Worm (Caenorhabditis elegans) whole organism, L4 larva: Measurements from ENCODE around the gene gid-7.

Experiments used
- D1046.2 ChIP-seq: fragments of 200-800 bp; sonication (Bioruptor generic); IDR thresholded peaks from 2 replicates; pipeline ENCODE4 v1.3.6; 2022; ENCODE audit warnings: missing genetic modification characterization, missing compliant biosample characterization
- F37D6.2 ChIP-seq: sonication (generic microtip); optimal IDR thresholded peaks from 2 replicates; lab custom pipeline; 2016; ENCODE audit warnings: mild to moderate bottlenecking, missing genetic modification characterization, missing compliant biosample characterization
- R02D3.7 ChIP-seq: fragments of 150-350 bp; sonication (generic microtip); optimal IDR thresholded peaks from 3 replicates; lab custom pipeline; 2014; ENCODE audit warnings: missing biosample characterization, missing genetic modification characterization
- Y105C5A.15 ChIP-seq: fragments of 200-800 bp; sonication (Bioruptor generic); IDR thresholded peaks from 2 replicates; pipeline ENCODE4 v1.3.6; 2022; ENCODE audit warnings: missing genetic modification characterization, missing compliant biosample characterization
- ZK337.2 ChIP-seq: fragments of 200-800 bp; sonication (Bioruptor generic); IDR thresholded peaks from 2 replicates; pipeline ENCODE4 v1.3.6; 2022; ENCODE audit warnings: missing genetic modification reagents, missing genetic modification characterization, missing compliant biosample characterization
- aha-1 ChIP-seq: fragments of 150-350 bp; peaks from one replicate; lab custom pipeline; 2014; ENCODE audit warnings: missing biosample characterization, missing genetic modification characterization
- ama-1 ChIP-seq: fragments of 150-350 bp; optimal IDR thresholded peaks from 2 replicates; lab custom pipeline; 2014; ENCODE audit warnings: inconsistent platforms, mixed read lengths
- ceh-20 ChIP-seq: fragments of 200-800 bp; sonication (Bioruptor generic); IDR thresholded peaks from 2 replicates; pipeline ENCODE4 v1.3.6; 2022; ENCODE audit warnings: missing genetic modification reagents, missing genetic modification characterization, missing compliant biosample characterization
- ceh-82 ChIP-seq: sonication (generic microtip); optimal IDR thresholded peaks from 2 replicates; lab custom pipeline; 2017; ENCODE audit warnings: missing biosample characterization, missing genetic modification characterization
- ces-1 ChIP-seq: fragments of 150-350 bp; sonication (generic microtip); optimal IDR thresholded peaks from 4 replicates; lab custom pipeline; 2014; ENCODE audit warnings: missing biosample characterization, missing genetic modification reagents, missing genetic modification characterization
- daf-12 ChIP-seq: fragments of 150-350 bp; optimal IDR thresholded peaks from 2 replicates; lab custom pipeline; 2014; ENCODE audit warnings: missing biosample characterization, missing genetic modification reagents, missing genetic modification characterization
- daf-8 ChIP-seq: fragments of 200-800 bp; sonication (Bioruptor generic); IDR thresholded peaks from 2 replicates; pipeline ENCODE4 v1.3.6; 2022; ENCODE audit warnings: missing genetic modification characterization, missing compliant biosample characterization
- dmd-6 ChIP-seq: fragments of 200-800 bp; sonication (Bioruptor generic); IDR thresholded peaks from 2 replicates; pipeline ENCODE4 v1.3.6; 2022; ENCODE audit warnings: missing genetic modification reagents, missing genetic modification characterization, missing compliant biosample characterization
- dpl-1 ChIP-seq: fragments of 150-350 bp; optimal IDR thresholded peaks from 2 replicates; lab custom pipeline; 2014; ENCODE audit warnings: missing biosample characterization, missing genetic modification reagents, missing genetic modification characterization
- fos-1 ChIP-seq: fragments of 150-350 bp; optimal IDR thresholded peaks from 2 replicates; lab custom pipeline; 2014; ENCODE audit warnings: missing biosample characterization, missing genetic modification characterization
- gei-8 ChIP-seq: fragments of 200-800 bp; sonication (Bioruptor generic); optimal IDR thresholded peaks from 2 replicates; lab custom pipeline; 2018; ENCODE audit warnings: mild to moderate bottlenecking, missing genetic modification characterization, missing compliant biosample characterization
- hlh-11 ChIP-seq: fragments of 200-800 bp; sonication (Bioruptor generic); optimal IDR thresholded peaks from 2 replicates; lab custom pipeline; 2018; ENCODE audit warnings: mild to moderate bottlenecking, missing genetic modification characterization, missing compliant biosample characterization
- hlh-30 ChIP-seq: sonication (generic microtip); optimal IDR thresholded peaks from 2 replicates; lab custom pipeline; 2017; ENCODE audit warnings: antibody characterized with exemption, mild to moderate bottlenecking, missing genetic modification characterization, missing compliant biosample characterization; ENCODE audit not compliant: insufficient read depth
- lin-1 ChIP-seq: fragments of 200-800 bp; sonication (Bioruptor generic); IDR thresholded peaks from 2 replicates; pipeline ENCODE4 v1.3.6; 2022; ENCODE audit warnings: missing genetic modification reagents, missing genetic modification characterization, missing compliant biosample characterization
- lin-29 ChIP-seq: fragments of 200-800 bp; sonication (Bioruptor generic); IDR thresholded peaks from 2 replicates; pipeline ENCODE4 v1.3.6; 2022; ENCODE audit warnings: missing genetic modification reagents, missing genetic modification characterization, missing compliant biosample characterization
- lin-38 ChIP-seq: fragments of 200-800 bp; sonication (Bioruptor generic); IDR thresholded peaks from 2 replicates; pipeline ENCODE4 v1.3.6; 2022; ENCODE audit warnings: missing genetic modification reagents, missing genetic modification characterization, missing compliant biosample characterization
- lin-39 ChIP-seq: fragments of 150-350 bp; optimal IDR thresholded peaks from 2 replicates; lab custom pipeline; 2014; ENCODE audit warnings: missing biosample characterization, missing genetic modification reagents, missing genetic modification characterization
- lir-3 ChIP-seq: sonication (generic microtip); optimal IDR thresholded peaks from 2 replicates; lab custom pipeline; 2016; ENCODE audit warnings: mild to moderate bottlenecking, missing genetic modification characterization, missing compliant biosample characterization
- lsy-2 ChIP-seq, 2 experiments: fragments of 150-350 bp in 1 of 2; sonication (generic microtip) in 1 of 2; optimal IDR thresholded peaks; 2 replicates each; lab custom pipeline; 2014 to 2017; ENCODE audit warnings: missing biosample characterization in 2 of 2, missing genetic modification characterization in 2 of 2
- madf-9 ChIP-seq: fragments of 200-800 bp; sonication (Bioruptor generic); conservative IDR thresholded peaks from 2 replicates; pipeline ENCODE4 v1.3.6; 2022; ENCODE audit warnings: missing genetic modification reagents, missing genetic modification characterization, missing compliant biosample characterization
- mdl-1 ChIP-seq, 2 experiments: fragments of 150-350 bp in 1 of 2; sonication (generic microtip) in 1 of 2; optimal IDR thresholded peaks; 2 replicates each; lab custom pipeline; 2014 to 2017; ENCODE audit warnings: missing biosample characterization in 2 of 2, missing genetic modification characterization in 2 of 2
- mxl-2 ChIP-seq: fragments of 200-800 bp; sonication (Bioruptor generic); conservative IDR thresholded peaks from 2 replicates; pipeline ENCODE4 v1.3.6; 2022; ENCODE audit warnings: missing genetic modification reagents, missing genetic modification characterization, missing compliant biosample characterization
- nhr-237 ChIP-seq: sonication (generic microtip); optimal IDR thresholded peaks from 2 replicates; lab custom pipeline; 2017; ENCODE audit warnings: missing biosample characterization, missing genetic modification characterization
- nhr-28 ChIP-seq: fragments of 150-350 bp; optimal IDR thresholded peaks from 2 replicates; lab custom pipeline; 2014; ENCODE audit warnings: missing biosample characterization, missing genetic modification characterization
- pha-4 ChIP-seq, 2 experiments: fragments of 150-350 bp in 1 of 2; fragments of 200-800 bp in 1 of 2; sonication (Bioruptor generic) in 1 of 2; IDR thresholded peaks in 1 of 2; optimal IDR thresholded peaks in 1 of 2; 2 replicates each; pipeline versions ENCODE4 v1.3.6 to Lab custom; 2014 to 2022; ENCODE audit warnings: missing genetic modification characterization in 2 of 2, missing genetic modification reagents in 2 of 2, missing biosample characterization in 1 of 2, missing compliant biosample characterization in 1 of 2
- rbr-2 ChIP-seq: sonication (generic microtip); optimal IDR thresholded peaks from 2 replicates; lab custom pipeline; 2016; ENCODE audit warnings: missing genotype, missing genetic modification characterization, missing compliant biosample characterization
- saeg-2 ChIP-seq: fragments of 200-800 bp; sonication (Bioruptor generic); IDR thresholded peaks from 2 replicates; pipeline ENCODE4 v1.3.6; 2022; ENCODE audit warnings: missing genetic modification reagents, missing genetic modification characterization, missing compliant biosample characterization
- sdz-12 ChIP-seq: fragments of 200-800 bp; sonication (Bioruptor generic); optimal IDR thresholded peaks from 2 replicates; lab custom pipeline; 2018; ENCODE audit warnings: mild to moderate bottlenecking, missing genetic modification characterization, missing compliant biosample characterization
- set-16 ChIP-seq: fragments of 200-800 bp; sonication (Bioruptor generic); IDR thresholded peaks from 2 replicates; pipeline ENCODE4 v1.3.6; 2022; ENCODE audit warnings: missing genetic modification reagents, missing genetic modification characterization, missing compliant biosample characterization
- snpc-4 ChIP-seq: fragments of 150-350 bp; optimal IDR thresholded peaks from 2 replicates; lab custom pipeline; 2014; ENCODE audit warnings: missing biosample characterization, missing genetic modification characterization
- tag-97 ChIP-seq: fragments of 200-800 bp; sonication (Bioruptor generic); IDR thresholded peaks from 2 replicates; pipeline ENCODE4 v1.3.6; 2022; ENCODE audit warnings: missing genetic modification characterization, missing compliant biosample characterization
- unc-130 ChIP-seq: sonication (generic microtip); optimal IDR thresholded peaks from 2 replicates; lab custom pipeline; 2016; ENCODE audit warnings: missing genetic modification reagents, missing genetic modification characterization, missing compliant biosample characterization
- unc-62 ChIP-seq, 3 experiments: fragments of 150-350 bp in 1 of 3; sonication (generic microtip); optimal IDR thresholded peaks in 2 of 3; peaks in 1 of 3; 1 replicate in 1 of 3; 2 replicates in 2 of 3; lab custom pipeline; 2014 to 2017; ENCODE audit warnings: missing biosample characterization in 3 of 3, missing genetic modification characterization in 3 of 3, missing genetic modification reagents in 3 of 3, missing genotype in 1 of 3
- vab-7 ChIP-seq: fragments of 200-800 bp; sonication (Bioruptor generic); IDR thresholded peaks from 2 replicates; pipeline ENCODE4 v1.3.6; 2022; ENCODE audit warnings: missing genetic modification reagents, missing genetic modification characterization, missing compliant biosample characterization
- zfp-2 ChIP-seq: sonication (generic microtip); optimal IDR thresholded peaks from 2 replicates; lab custom pipeline; 2016; ENCODE audit warnings: mild to moderate bottlenecking, missing genetic modification characterization, missing compliant biosample characterization
- zip-2 ChIP-seq: fragments of 150-350 bp; optimal IDR thresholded peaks from 2 replicates; lab custom pipeline; 2014; ENCODE audit warnings: missing biosample characterization, missing genetic modification characterization

gid-7 gene

DNA sequence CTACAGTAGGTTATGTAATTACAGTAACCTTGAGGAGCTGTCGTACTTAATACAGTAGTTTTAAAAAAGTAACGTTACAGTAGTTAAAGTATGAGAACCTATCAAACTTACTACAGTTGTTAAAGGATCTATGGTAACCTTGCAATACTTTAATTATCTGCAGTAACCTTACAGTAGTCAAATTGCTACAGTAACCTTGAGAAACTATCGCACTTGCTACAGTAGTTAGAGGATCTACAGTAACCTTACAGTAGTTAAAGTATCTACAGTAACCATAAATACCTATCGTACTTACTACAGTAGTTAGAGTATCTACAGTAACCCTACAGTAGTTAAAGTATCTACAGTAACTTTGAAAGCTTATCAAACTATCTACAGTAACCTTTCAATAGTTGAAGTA, 45.3 kb downstream of the gid-7 start:
- TF ChIP-seq unc-62 (GFP tag; optimal IDR thresholded peaks at IDR 0.05 in 1 of 2; lab: Kevin White, UChicago) = peak in 1 of 2 experiments; percentile 91
- TF ChIP-seq unc-62 (tag; optimal IDR thresholded peaks at IDR 0.05; lab: Kevin White, UChicago) = no peak
- no peak for TF ChIP-seq zfp-2 (tag; lab: Kevin White, UChicago)
- TF ChIP-seq rbr-2 = no peak
- no peak for TF ChIP-seq lir-3
- 0 out of 2 replicates have a peak, but pooled peaks have one; percentile 3 for TF ChIP-seq lin-38 (GFP tag; lab: Robert Waterston, UW)

DNA sequence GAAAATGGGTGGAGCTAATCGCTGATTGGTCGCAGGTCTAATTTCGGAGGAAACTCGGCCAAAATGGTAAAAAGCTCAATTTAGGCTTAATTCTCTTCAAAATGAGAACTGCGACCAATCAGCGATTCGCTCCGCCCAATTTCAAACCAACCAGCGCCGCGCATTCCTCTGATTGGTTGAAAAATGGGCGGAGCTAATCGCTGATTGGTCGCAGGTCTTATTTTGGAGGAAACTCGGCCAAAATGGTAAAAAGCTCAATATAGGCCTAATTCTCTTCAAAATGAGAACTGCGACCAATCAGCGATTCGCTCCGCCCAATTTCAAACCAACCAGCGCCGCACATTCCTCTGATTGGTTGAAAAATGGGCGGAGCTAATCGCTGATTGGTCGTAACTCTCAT, 49.3 kb downstream of the gid-7 start:
- 0 out of 2 replicates have a peak, but pooled peaks have one; percentile 23 for TF ChIP-seq D1046.2 (GFP tag; lab: Robert Waterston, UW)

DNA sequence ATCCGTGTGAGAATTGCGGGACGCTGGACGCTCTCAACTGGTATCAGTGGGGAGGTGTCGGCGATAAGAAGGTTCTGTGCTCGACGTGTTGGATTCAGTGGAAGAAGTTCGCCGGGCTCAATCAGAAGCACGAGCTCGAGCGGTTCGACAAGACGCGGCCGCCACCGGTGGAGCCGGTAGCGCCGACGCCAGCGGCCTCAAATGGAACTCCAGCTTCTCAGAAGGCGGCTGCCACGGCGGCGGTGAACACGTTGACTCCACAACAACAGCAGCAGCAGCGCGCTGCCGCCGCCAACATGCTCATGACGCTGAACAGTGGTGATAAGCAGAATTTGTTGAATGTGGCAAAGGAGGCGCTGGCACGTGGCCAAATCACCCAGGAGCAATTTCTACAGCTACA, 50.0 kb downstream of the gid-7 start:
- no peak for TF ChIP-seq nhr-237 (tag; lab: Kevin White, UChicago)
- TF ChIP-seq saeg-2 (GFP tag; lab: Robert Waterston, UW) = 0 out of 2 replicates have a peak, but pooled peaks have one; percentile 11
- no peak for TF ChIP-seq nhr-28
- peak; percentile 95 for TF ChIP-seq set-16 (GFP tag; lab: Robert Waterston, UW)
- 0 out of 2 replicates have a peak, but pooled peaks have one; percentile 15 for TF ChIP-seq D1046.2 (GFP tag; lab: Robert Waterston, UW)

DNA sequence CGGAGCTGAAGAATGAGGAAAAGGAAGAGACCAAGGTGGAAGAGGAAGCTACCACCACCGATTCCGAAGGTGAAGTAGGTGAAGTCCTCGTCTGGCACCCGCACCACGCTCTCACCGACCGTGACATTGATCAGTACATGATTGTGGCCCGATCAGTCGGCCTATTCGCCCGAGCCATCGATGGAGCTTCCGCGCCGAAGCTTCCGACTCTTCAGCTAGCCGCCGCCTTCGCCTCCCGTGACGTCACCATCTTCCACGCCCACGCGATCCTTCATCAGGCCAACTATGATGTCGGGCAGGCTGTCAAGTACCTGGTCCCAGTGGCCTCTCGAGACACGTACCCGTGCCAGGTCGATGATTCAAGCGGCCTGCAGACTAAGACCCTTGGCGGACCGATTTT, 50.7 kb downstream of the gid-7 start:
- TF ChIP-seq set-16 (GFP tag; lab: Robert Waterston, UW) (peak; percentile 83), saeg-2 (GFP tag; lab: Robert Waterston, UW) (no peak), R02D3.7 (tag; lab: Kevin White, UChicago) (no peak), ceh-20 (GFP tag; lab: Robert Waterston, UW) (no peak), aha-1 (peak; percentile 70), tag-97 (GFP tag; lab: Robert Waterston, UW) (no peak), ceh-82 (tag; lab: Kevin White, UChicago) (no peak), Y105C5A.15 (no peak), sdz-12 (GFP tag; lab: Kevin White, UChicago) (no peak), lsy-2 (tag; optimal IDR thresholded peaks at IDR 0.05; lab: Kevin White, UChicago) (no peak), fos-1 (no peak)

DNA sequence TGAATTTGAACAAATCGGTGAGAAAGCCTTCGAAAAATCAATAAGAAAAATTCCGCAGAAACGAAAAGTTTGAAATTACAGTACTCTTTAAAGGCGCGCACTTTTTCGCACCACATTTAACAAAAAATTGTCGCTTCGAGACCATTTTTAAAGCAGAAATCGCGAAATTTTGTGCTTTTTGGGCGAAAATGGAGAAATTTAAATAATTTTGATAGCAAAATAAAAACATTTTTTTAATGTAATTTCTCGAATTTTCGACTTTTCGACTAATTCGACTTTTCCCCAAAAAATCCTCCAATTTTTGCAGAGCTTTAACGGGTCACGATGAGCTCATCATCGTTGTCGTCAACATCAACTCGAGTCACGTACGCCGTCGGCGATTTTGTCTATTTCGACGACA, 52.2 kb downstream of the gid-7 start, which contains the start of gene lin-40:
Gene lin-40 (plus strand): TSS at position 301 of the 400 bp plus-strand sequence.
- TF ChIP-seq ZK337.2 (no peak), hlh-30 (tag; lab: Kevin White, UChicago) (no peak), hlh-11 (tag; lab: Kevin White, UChicago) (no peak), lin-29 (GFP tag; lab: Robert Waterston, UW) (no peak), lin-39 (tag; lab: Kevin White, UChicago) (no peak), lin-1 (GFP tag; lab: Robert Waterston, UW) (no peak), mdl-1 (tag; optimal IDR thresholded peaks at IDR 0.05; lab: Kevin White, UChicago) (no peak), gei-8 (no peak), snpc-4 (tag; lab: Kevin White, UChicago) (no peak), ceh-82 (tag; lab: Kevin White, UChicago) (no peak), unc-130 (GFP tag; lab: Kevin White, UChicago) (no peak), aha-1 (no peak), dpl-1 (GFP tag; lab: Kevin White, UChicago) (no peak)

DNA sequence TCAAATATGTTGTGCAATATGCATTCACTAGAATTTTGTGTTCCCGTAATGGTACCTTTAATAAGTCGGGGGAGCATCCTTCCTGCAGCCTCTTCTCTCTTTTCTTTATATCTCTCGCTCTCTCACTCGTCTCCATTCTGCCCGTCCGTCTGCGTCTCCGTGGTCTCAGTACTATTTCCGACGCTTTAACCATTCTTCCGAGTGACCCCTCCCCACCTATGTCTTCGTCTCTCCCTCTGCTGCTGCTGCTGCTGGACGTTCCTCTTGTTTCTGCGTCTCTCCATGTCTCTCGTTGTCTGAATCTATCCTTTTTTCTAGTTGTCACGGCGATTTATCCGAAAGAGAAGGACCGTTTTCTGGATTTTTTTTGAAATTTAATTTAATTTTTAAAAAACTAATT, 53.0 kb downstream of the gid-7 start:
- peak; percentile 34 for TF ChIP-seq nhr-28
- TF ChIP-seq madf-9 (GFP tag; lab: Robert Waterston, UW) = no peak
- TF ChIP-seq ama-1 (lab: Kevin White, UChicago) = no peak
- no peak for TF ChIP-seq ces-1 (GFP tag; lab: Kevin White, UChicago)
- TF ChIP-seq gei-8 = no peak
- TF ChIP-seq F37D6.2 (tag; lab: Kevin White, UChicago) = peak; percentile 8
- no peak for TF ChIP-seq daf-8 (GFP tag; lab: Robert Waterston, UW)
- no peak for TF ChIP-seq zip-2
- TF ChIP-seq dmd-6 = peak; percentile 62
- TF ChIP-seq fos-1 = no peak
- TF ChIP-seq pha-4 (GFP tag; IDR thresholded peaks at IDR 0.05; lab: Robert Waterston, UW) = peak; percentile 68; the same call in 1 of the 2 replicates
- TF ChIP-seq pha-4 (tag; optimal IDR thresholded peaks at IDR 0.05; lab: Kevin White, UChicago) = no peak
- no peak for TF ChIP-seq D1046.2 (GFP tag; lab: Robert Waterston, UW)
- TF ChIP-seq sdz-12 (GFP tag; lab: Kevin White, UChicago) = no peak
- no peak for TF ChIP-seq vab-7 (GFP tag; lab: Robert Waterston, UW)
- TF ChIP-seq mxl-2 (GFP tag; lab: Robert Waterston, UW) = no peak
- no peak for TF ChIP-seq daf-12 (tag; lab: Kevin White, UChicago)
